Worm (Caenorhabditis elegans) whole organism, L4/young adult: ENCODE measurements around the gene T19C4.1.

Experiments used
- W03F9.2 ChIP-seq: fragments of 150-350 bp; optimal IDR thresholded peaks from 2 replicates; lab custom pipeline; 2014; ENCODE audit warnings: missing biosample characterization, missing genetic modification characterization
- dao-5 ChIP-seq: sonication (generic microtip); optimal IDR thresholded peaks from 2 replicates; lab custom pipeline; 2016; ENCODE audit warnings: missing genotype, missing genetic modification characterization, moderate library complexity, missing compliant biosample characterization
- him-1 ChIP-seq: sonication (generic microtip); optimal IDR thresholded peaks from 2 replicates; lab custom pipeline; 2016; ENCODE audit warnings: missing genotype, missing genetic modification reagents, missing genetic modification characterization, missing compliant biosample characterization

The T19C4.1 gene

DNA sequence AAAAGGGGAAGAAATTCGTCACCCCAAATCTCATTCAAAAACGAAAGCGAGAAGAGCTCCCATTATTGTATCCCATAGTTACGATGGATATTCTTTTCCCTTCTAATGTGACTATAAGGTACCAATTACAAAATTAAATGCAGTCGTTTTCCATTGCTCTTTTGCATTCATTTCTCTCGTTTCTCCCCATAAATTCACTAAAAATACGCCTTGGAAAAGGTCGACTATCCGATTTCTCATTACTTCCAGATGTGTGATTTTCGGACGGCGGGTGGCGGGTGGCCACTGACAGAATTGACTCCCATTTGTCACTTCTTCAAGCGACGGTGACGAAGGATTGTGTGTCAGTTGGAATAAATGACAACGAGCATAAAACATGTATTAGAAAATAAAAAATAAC, 16.0 kb upstream of the T19C4.1 start:
- TF ChIP-seq him-1 (tag; lab: Kevin White, UChicago) (no peak), dao-5 (tag; lab: Kevin White, UChicago) (no peak), W03F9.2 (tag; lab: Kevin White, UChicago) (no peak)

DNA sequence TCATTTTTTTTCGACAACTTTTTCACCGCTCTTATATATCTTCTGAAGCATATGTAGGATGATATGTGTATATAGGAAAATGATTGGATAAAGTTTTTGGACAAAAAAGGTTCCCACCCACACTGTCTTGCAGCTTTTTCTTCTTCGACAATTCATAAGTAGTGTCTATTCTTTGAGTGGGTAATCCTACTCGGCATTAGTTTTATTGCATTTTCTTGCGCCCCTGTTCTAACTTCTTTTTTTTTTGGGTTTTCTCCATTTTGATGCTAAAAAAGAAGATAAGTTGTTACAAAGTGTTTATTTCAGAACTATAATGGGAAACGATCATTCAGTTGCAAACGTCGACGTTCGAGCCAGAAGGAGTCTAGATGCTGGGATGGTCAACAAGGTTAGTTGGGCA, 15.2 kb upstream of the T19C4.1 start, which contains the start of gene glb-3:
glb-3 (plus strand) TSS at position 301 of the 400 bp plus-strand sequence.
- TF ChIP-seq him-1 (tag; lab: Kevin White, UChicago) (no peak), dao-5 (tag; lab: Kevin White, UChicago) (no peak), W03F9.2 (tag; lab: Kevin White, UChicago) (no peak)

DNA sequence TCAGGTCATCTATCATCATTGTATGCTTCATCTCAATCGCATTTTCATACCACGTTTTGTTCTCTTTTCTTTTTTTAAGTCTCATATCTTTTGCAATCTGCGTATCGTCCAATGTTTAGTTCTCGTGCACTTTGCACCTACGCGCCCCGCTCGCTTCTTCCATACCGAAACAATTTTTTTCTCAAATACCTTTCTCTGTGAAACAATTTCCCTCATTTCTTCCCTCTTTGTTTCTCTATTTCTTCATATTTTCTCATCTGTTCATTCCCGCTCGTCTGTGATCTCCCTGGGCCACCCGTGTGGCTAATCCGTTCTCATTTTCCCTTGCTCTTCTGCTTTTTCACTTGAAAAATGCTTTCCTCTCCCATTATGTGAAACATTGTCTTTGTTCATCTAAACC, 9.2 kb upstream of the T19C4.1 start:
- TF ChIP-seq dao-5 (tag; lab: Kevin White, UChicago) (no peak), W03F9.2 (tag; lab: Kevin White, UChicago) (no peak), him-1 (tag; lab: Kevin White, UChicago) (no peak)

DNA sequence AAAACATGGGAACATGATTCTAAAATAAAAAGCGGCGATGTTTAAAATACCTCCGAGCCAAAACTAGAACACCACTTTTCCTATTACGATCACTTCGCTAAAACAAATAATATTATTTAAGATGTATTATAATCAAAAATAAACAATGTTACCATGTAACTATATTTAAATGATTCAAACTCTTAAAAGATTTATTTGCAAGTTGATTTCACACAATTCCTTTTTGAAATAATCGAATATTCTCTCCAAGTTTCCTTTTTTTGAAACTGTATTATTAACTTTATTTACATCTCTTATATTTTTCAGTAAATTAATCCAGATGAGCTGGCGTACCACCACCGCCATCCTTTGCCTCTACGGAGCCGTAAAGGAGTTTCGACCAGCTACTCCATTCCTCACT, 8.3 kb upstream of the T19C4.1 start, which contains the start of gene folt-1:
folt-1 (plus strand) TSS at position 301 of the 400 bp plus-strand sequence.
- TF ChIP-seq him-1 (tag; lab: Kevin White, UChicago) (no peak), dao-5 (tag; lab: Kevin White, UChicago) (no peak), W03F9.2 (tag; lab: Kevin White, UChicago) (no peak)

DNA sequence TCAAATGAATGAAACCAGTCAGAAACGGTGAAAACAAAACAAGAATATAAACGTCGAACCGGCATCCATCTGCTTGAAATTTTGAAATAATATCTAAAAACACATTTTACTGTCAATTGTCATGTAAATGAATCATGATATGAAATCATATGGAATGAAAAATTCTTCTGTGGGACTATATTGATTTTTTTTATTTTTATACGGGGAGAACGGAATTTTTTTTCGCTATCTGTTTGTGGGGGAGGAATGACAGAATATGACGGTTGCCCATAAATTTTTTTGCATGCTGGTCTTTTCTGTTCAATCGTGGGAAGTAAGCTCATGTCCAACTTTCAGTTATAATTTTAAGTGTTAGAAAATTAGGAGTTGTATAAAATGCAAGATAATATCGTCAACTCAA, 4.8 kb upstream of the T19C4.1 start, which contains the start of gene C06H2.7:
C06H2.7 (minus strand) TSS at position 101 of the 400 bp plus-strand sequence.
- TF ChIP-seq W03F9.2 (tag; lab: Kevin White, UChicago) (no peak), dao-5 (tag; lab: Kevin White, UChicago) (no peak), him-1 (tag; lab: Kevin White, UChicago) (no peak)

DNA sequence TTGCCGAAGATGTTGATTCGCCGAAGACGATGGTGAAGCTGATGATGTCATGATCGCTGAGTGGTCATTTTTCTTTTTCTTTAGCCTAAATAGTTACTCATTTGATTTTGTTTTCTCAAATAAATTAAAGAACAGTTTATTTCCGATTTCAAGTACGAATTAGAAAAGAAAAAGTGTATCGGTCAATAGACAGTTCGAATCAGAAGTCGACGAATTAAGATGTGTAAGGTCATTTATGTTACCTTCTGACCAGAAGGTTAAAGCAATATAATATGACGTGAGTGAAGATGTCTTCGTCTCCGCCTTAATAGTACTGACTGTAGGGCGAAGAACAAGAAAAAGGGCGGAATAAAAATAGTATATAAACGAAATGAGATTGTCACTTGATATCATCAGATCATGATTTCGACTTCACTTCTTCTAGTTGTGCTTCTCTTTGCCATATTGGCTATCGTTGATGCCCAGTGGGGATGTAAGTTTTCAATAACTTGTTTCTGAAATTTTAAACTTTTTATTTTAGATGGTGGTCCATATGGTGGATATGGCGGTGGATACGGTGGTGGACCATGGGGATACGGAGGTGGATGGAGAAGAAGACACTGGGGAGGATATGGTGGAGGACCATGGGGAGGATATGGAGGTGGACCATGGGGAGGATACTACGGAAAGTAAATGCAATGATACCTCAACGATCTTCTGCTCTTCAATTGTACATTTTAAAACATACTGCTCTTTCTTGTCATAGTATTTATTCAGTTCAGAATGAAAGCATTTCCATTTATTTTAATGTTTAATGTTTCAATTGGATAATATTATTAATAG, 2.3 kb upstream of the T19C4.1 start, which contains the start of the genes T19C4.24 and nlp-33:
T19C4.24 (minus strand) TSS at position 51 of the 822 bp plus-strand sequence.
nlp-33 (plus strand) TSS at position 389 of the 822 bp plus-strand sequence.
- TF ChIP-seq dao-5 (tag; lab: Kevin White, UChicago): no peak
- no peak for TF ChIP-seq W03F9.2 (tag; lab: Kevin White, UChicago)
- no peak for TF ChIP-seq him-1 (tag; lab: Kevin White, UChicago)

DNA sequence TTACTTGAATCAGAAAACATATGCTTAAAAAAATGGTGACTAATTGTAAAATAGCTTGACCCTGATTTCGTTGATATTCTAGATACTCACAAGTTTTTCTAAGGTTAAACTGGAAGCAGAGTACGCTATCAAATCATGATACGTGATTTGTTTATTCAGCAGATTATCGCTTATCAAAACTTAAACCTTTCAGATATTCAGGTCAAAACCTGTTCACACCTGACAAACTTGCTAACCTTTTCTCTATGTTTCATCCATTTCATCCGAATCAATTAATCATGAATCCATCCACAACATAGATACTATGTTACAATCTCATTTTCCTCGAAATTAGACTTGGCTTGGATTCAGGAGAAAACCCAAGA, 1.7 kb upstream of the T19C4.1 start:
- TF ChIP-seq W03F9.2 (tag; lab: Kevin White, UChicago): no peak

DNA sequence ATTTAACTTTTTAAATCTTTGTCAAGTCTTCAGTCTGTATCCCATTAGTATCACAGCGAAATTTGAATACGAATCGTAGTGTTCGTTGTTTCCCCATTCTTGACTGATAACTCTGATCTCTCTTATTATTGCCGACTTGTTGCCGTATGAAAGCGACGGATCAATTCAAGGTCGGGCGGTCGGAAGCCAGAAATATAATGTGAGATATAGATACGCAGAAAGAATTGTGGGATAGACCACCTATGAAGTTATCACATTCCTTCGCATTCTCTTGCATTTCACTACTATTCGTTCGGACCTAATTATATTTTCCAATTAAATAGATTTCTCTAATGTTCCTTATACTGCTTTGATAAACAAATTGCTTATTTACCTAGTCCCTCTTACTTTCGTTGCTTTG, 534 bp upstream of the T19C4.1 start:
- TF ChIP-seq him-1 (tag; lab: Kevin White, UChicago): no peak
- TF ChIP-seq W03F9.2 (tag; lab: Kevin White, UChicago): no peak
- TF ChIP-seq dao-5 (tag; lab: Kevin White, UChicago): no peak

DNA sequence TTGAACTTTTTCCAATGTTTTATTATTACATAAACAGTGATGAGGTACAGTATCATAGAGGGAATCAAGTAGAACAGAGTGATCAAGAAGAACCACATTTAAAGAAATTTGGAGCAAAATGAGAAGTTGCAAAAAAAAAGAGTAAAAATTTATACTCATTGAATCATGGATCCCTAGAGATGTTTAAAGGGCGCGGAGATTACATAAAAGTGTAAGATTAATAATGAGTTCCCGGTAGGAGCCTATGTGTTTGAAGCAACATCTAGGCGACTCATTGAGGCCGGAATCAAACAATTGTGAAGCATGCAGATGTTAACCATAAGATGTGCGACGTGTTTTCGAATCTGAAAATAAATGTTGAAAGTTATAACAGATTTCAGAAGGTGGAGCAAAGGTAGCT, 2.8 kb downstream of the T19C4.1 start, which contains the start of gene srg-39:
srg-39 (minus strand) TSS at position 101 of the 400 bp plus-strand sequence.
- TF ChIP-seq W03F9.2 (tag; lab: Kevin White, UChicago) (no peak), dao-5 (tag; lab: Kevin White, UChicago) (no peak), him-1 (tag; lab: Kevin White, UChicago) (no peak)

DNA sequence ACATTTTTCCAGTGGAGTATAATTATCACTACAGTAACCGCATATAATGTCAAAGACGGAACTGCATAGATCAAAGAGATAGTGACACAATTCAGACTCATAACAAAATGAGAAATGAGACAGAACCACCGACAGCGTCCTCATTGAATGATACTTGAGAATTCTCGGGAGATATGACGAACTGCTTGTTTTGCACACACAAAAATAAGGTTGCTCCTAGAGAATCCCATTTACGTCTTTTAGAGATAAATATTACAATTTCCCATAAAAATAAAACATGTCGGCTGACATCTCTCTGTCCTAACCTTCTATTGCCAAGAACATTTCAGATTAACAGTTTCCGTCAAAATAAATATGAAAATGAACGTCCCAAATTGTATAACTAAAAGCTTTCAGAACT, 6.0 kb downstream of the T19C4.1 start, which contains the start of gene srg-38:
srg-38 (minus strand) TSS at position 101 of the 400 bp plus-strand sequence.
- TF ChIP-seq dao-5 (tag; lab: Kevin White, UChicago): no peak

DNA sequence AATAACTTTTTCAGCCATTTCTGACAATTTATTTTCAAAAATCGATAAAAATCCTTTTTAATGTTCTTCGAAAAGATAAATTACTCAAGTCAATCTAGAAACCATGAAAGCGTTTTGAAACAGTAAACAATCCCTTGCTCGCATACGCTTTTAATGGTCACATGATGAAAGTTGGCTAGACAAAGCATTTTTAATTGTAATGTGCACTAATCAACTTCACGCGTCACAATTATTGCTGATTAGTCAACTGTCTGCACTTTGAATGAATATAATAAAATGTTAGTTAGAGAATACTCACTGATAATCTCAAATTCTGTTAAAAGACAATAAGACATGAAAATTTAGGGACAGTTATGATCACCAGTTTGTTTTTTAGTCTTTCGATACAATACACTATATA, 7.1 kb downstream of the T19C4.1 start:
- TF ChIP-seq him-1 (tag; lab: Kevin White, UChicago): no peak
- no peak for TF ChIP-seq W03F9.2 (tag; lab: Kevin White, UChicago)
- no peak for TF ChIP-seq dao-5 (tag; lab: Kevin White, UChicago)

DNA sequence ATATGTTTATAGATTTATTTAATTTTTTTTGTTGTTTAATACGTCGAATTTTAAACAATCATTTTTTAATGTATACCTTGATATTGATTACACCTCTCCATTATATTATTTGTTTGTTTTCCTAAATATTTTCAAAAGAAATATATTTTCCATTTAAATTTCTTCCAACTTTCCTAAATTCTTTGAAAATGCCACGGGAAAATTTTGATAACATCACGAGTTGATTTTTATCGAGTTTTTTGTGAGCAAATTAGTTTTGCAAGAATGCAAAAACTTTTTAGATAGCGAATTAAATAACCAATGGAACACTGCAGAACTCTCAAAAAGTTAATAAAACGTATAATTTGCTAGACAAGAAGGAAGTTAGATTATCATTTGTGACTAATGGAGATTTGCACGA, 8.4 kb downstream of the T19C4.1 start, which contains the start of gene srg-42:
srg-42 (minus strand) TSS at position 101 of the 400 bp plus-strand sequence.
- no peak for TF ChIP-seq W03F9.2 (tag; lab: Kevin White, UChicago)
- TF ChIP-seq dao-5 (tag; lab: Kevin White, UChicago): no peak
- TF ChIP-seq him-1 (tag; lab: Kevin White, UChicago): no peak

DNA sequence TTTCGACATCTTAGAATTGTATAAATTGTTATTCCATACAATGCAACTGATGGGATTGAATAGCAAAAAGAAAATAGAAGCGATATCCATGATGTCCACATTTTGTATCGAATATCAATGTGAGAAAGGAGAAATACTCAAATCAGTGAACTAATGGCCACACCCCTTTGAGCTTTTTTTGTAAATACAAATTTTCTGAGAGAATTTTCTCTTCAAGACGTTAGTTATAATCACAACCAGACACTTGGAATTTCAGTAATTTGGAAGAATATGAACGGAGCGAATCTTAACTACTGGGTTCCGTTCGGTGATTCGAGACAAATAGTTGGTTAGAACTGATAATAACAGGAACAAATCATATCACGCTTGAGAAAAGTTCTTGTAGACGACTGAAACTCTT, 12.3 kb downstream of the T19C4.1 start, which contains the start of gene srg-41:
srg-41 (minus strand) TSS at position 101 of the 400 bp plus-strand sequence.
- TF ChIP-seq dao-5 (tag; lab: Kevin White, UChicago) (no peak), W03F9.2 (tag; lab: Kevin White, UChicago) (no peak), him-1 (tag; lab: Kevin White, UChicago) (no peak)
